Fruit fly (Drosophila melanogaster): ENCODE results near the gene CG3397.

- TF ChIP-seq bowl (GFP tag; IDR thresholded peaks at IDR 0.05) (no peak), CG17328 (GFP tag; IDR thresholded peaks at IDR 0.05) (no peak), CG6254 (GFP tag; optimal IDR thresholded peaks at IDR 0.05) (no peak), HHEX (GFP tag; optimal IDR thresholded peaks at IDR 0.05) (no peak), MBD-R2 (GFP tag; IDR thresholded peaks at IDR 0.05) (no peak), CG11723 (GFP tag; optimal IDR thresholded peaks at IDR 0.05) (no peak), cwo (GFP tag; optimal IDR thresholded peaks at IDR 0.05) (no peak), twi (tag; optimal IDR thresholded peaks at IDR 0.05) (no peak), fd3F (GFP tag; optimal IDR thresholded peaks at IDR 0.05) (no peak), cato (GFP tag; optimal IDR thresholded peaks at IDR 0.05; ENCODE audit: borderline replicate concordance) (no peak), CG18619 (GFP tag; optimal IDR thresholded peaks at IDR 0.05) (no peak), dmrt11E (tag; optimal IDR thresholded peaks at IDR 0.05) (no peak), CG17802 (tag; optimal IDR thresholded peaks at IDR 0.05) (no peak)
Observed at dm6 chr3R:11984441-11984840, at the start of gene CG3397.
